Fruit fly (Drosophila melanogaster): ENCODE results near the gene Svil.

DNA sequence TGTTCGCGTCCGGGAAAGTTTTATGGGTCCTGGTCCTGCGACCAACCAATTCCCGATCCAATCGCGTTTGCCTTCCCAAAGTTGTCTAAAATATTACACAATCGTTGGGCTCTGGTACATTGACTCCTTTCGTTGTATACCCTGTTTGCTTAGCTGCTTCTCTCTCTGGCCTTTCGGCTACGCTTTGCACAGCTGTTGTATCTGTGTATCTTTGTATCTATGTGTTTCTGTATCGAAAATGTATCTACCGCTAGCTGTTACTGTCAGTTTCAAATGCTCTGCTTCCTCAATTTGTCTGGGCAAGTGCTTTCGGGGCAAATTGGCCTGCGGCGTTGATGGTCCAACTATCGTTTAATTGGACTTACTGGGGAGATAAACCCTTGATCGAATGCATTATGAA is 92.2 kb downstream of the Svil start:
- no peak for TF ChIP-seq D1 (tag; optimal IDR thresholded peaks at IDR 0.05)
- TF ChIP-seq rn (GFP tag; IDR thresholded peaks at IDR 0.05) = no peak
- no peak for TF ChIP-seq Ets98B (GFP tag; IDR thresholded peaks at IDR 0.05)
- TF ChIP-seq CG8159 (tag; optimal IDR thresholded peaks at IDR 0.05) = no peak
- no peak for TF ChIP-seq CG17806 (tag; optimal IDR thresholded peaks at IDR 0.05)
- peak; percentile 25 for TF ChIP-seq EcR (GFP tag; optimal IDR thresholded peaks at IDR 0.05)
- no peak for TF ChIP-seq CG13204 (GFP tag; optimal IDR thresholded peaks at IDR 0.05)
- TF ChIP-seq Pif1B (GFP tag; optimal IDR thresholded peaks at IDR 0.05) = no peak
- TF ChIP-seq CG8301 (tag; optimal IDR thresholded peaks at IDR 0.05) = no peak
- no peak for TF ChIP-seq CG32121 (GFP tag; IDR thresholded peaks at IDR 0.05)
- TF ChIP-seq CG12605 (GFP tag; IDR thresholded peaks at IDR 0.05) = no peak
- TF ChIP-seq CG10348 (GFP tag; IDR thresholded peaks at IDR 0.05) = no peak
- no peak for TF ChIP-seq Pif1A (GFP tag; optimal IDR thresholded peaks at IDR 0.05)
